Fruit fly (Drosophila melanogaster): ENCODE results near the gene Ipp.

DNA sequence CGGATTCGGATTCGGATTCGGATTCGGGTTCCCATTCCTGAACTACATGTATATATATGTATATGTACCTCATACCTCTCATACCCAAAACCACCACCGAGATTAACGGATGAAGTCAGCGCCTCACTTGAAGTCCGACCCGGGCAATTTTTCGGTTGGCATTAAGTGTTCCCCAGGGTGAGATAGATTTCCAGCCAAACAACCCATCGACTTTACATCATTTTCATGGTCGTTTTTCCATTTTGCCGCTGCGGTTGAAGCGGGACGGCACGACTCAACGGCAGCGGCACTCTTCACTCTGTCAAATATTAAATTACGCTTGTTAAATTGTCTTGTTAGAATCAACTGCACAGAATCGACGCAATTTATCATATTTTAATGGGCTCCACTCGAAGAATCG lies 28.3 kb upstream of the Ipp start:
- TF ChIP-seq pan (optimal IDR thresholded peaks at IDR 0.05) (no peak), psq (optimal IDR thresholded peaks at IDR 0.05) (no peak), usp (GFP tag; optimal IDR thresholded peaks at IDR 0.05) (no peak), Dll (optimal IDR thresholded peaks at IDR 0.05) (no peak), EcR (GFP tag; optimal IDR thresholded peaks at IDR 0.05) (no peak)
